Worm (Caenorhabditis elegans): ENCODE results near the gene str-172.

str-172 gene

DNA sequence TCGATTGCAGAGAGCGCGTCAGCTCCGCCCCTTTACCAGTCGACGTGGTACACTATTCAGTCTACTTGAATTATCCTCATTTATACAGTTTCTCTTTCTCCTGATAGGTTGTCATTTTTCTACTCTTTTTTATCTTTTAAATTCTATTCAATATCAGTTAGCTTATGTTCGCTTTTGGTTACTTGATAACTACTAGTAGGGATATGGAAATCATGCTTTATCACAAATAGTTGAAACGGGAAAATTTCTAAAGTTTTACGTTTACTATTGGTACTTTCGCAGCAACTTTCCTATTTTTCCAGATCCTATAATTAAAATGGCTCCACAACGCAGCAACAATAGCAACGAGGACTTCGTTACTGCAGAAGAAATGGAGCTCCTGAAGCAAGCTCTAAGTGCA, 22.1 kb upstream of the str-172 start, which contains the start of gene sgnh-1:
TSS of gene sgnh-1 (plus strand) at position 301 of the 400 bp plus-strand sequence.
- TF ChIP-seq lin-32 (GFP tag; optimal IDR thresholded peaks at IDR 0.05) (no peak), ztf-11 (tag; optimal IDR thresholded peaks at IDR 0.05) (no peak), snpc-4 (tag; optimal IDR thresholded peaks at IDR 0.05) (no peak), ceh-39 (tag; optimal IDR thresholded peaks at IDR 0.05) (no peak), nhr-76 (tag; optimal IDR thresholded peaks at IDR 0.05) (no peak), ces-1 (GFP tag; optimal IDR thresholded peaks at IDR 0.05) (no peak), unc-39 (tag; optimal IDR thresholded peaks at IDR 0.05) (no peak)

DNA sequence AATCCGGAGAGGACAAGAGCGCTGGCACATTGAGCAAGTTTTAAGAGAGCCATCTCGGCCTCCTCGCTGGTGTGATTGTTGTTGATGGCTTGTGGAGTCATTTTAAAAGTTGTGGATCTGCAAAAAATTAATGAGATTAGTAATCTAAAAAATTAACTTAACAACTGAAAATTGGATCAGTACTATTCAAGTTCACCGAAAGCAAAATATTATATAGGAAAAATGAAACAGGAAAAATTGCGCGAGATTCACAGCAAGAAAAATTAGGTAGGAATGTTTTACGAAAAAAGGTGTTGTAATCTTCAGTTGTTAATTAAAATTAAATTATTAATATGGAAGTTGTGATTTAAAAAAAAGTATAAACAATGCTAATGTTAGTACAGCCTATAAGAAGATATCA, 19.7 kb upstream of the str-172 start, which contains the start of gene T08B6.1:
TSS of gene T08B6.1 (minus strand) at position 101 of the 400 bp plus-strand sequence.
- no peak for TF ChIP-seq ceh-43 (GFP tag; optimal IDR thresholded peaks at IDR 0.05)
- TF ChIP-seq lin-32 (GFP tag; optimal IDR thresholded peaks at IDR 0.05), result no peak

DNA sequence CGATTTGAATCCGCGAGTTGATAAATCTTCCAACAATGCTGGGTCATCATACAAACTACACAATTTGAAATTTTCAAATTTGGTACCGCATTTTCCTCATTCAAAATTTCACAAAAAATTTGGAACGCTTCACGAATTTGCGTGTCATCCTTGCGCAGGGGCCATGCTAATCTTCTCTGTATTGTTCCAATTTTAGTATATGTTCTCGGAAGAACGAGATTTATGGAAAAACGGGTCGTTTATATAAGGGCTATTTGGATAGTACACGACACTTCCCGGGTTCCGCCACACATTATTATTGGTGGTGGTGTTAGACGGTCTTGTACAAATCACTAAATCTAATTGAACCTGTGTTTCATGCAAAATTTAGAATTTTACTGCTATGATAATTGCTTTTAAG, 17.9 kb upstream of the str-172 start:
- TF ChIP-seq pha-4 (tag; optimal IDR thresholded peaks at IDR 0.05), result no peak
- no peak for TF ChIP-seq nhr-237 (tag; optimal IDR thresholded peaks at IDR 0.05)
- TF ChIP-seq unc-39 (tag; optimal IDR thresholded peaks at IDR 0.05), result no peak

DNA sequence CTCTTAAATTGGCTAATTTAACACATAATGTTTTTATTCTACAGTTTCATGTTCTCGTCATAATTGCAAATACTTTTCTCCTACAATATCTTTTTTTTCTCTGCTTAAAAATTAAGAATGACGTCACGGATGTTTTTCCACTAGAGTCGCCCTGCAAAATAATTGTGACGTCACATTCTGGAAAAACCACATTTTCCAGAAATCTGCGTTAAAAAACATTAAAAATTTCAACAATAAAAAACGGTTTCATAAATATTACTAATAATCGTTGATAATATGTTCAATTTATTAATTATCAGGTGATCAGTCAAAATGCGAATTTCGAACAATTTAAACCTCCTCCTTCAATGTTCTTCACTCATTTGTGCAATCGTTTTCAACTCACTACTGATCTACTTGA, 16.5 kb upstream of the str-172 start, which contains the start of gene str-166:
TSS of gene str-166 (plus strand) at position 301 of the 400 bp plus-strand sequence.
- TF ChIP-seq zip-8 (tag; optimal IDR thresholded peaks at IDR 0.05) (peak; percentile 75), bed-3 (GFP tag; optimal IDR thresholded peaks at IDR 0.05) (no peak), nhr-28 (tag; optimal IDR thresholded peaks at IDR 0.05) (no peak)

DNA sequence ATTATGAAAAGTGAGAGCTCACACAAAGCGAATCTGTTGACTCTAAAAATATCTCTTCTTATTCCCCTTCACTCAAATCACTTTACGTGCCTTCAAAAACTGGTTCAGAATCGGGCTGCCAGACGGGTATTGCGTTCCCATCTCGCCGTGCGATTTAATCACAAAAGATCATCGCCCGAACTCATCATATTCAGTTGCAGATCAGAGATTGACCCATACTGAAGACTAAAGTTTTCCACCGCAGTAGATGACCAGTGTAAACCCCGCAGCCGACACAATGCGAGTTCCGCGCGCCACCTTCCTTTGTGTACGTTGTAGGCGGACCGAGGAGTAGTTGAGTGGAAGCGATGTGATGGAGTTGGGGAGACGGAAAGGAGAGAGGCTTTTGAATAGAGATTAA, 13.1 kb upstream of the str-172 start:
- TF ChIP-seq ces-1 (GFP tag; optimal IDR thresholded peaks at IDR 0.05), result peak; percentile 34
- TF ChIP-seq elt-3 (tag; optimal IDR thresholded peaks at IDR 0.05), result no peak
- TF ChIP-seq hlh-1 (tag; optimal IDR thresholded peaks at IDR 0.05), result peak; percentile 43

DNA sequence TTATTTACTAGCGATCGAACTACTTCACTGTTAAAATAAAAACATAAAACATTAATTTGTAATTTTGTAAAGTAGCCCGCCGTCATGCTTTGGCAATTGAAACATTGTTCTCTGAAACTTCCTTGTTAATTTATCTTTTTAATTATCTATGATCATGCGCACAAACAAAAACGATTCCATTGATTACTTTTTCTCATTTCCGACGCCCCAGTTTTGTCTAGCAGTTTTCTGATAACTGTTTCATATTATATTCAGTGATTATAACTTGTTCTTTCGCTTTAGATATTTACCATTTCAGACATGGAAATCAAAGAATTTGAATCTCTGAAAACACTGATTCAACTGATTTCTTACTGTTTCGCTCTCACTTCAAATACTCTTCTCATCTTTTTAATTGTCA, 9.6 kb upstream of the str-172 start, which contains the start of gene str-170:
TSS of gene str-170 (plus strand) at position 301 of the 400 bp plus-strand sequence.
- TF ChIP-seq hlh-1 (tag; optimal IDR thresholded peaks at IDR 0.05) (no peak), unc-62 (GFP tag; optimal IDR thresholded peaks at IDR 0.05) (no peak), lsy-2 (tag; optimal IDR thresholded peaks at IDR 0.05) (no peak), nhr-237 (tag; optimal IDR thresholded peaks at IDR 0.05) (no peak), bed-3 (GFP tag; optimal IDR thresholded peaks at IDR 0.05) (no peak), unc-39 (tag; optimal IDR thresholded peaks at IDR 0.05) (no peak), unc-120 (tag; optimal IDR thresholded peaks at IDR 0.05; ENCODE audit: poor library complexity, severe bottlenecking) (no peak)

DNA sequence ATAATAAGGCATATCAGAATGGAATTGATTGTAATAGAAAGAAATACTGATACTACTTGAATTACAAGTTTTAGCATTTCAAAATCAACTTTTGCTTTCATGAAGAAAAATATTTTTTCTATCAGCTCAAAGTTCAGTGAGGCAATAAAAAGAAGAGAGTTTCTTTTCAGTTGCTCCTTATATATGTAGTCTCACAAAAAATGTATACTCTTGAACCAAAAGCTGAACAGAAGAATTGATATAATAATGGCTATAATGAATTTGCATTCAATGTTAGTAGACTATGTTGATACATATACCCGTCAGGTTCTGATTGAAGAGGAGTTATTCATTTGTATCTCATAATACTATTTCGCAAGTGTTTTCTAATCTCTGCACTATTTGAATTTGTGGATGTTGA, 7.1 kb upstream of the str-172 start, which contains the start of gene str-174:
TSS of gene str-174 (minus strand) at position 101 of the 400 bp plus-strand sequence.
- TF ChIP-seq snpc-4 (tag; optimal IDR thresholded peaks at IDR 0.05) (no peak), blmp-1 (tag; optimal IDR thresholded peaks at IDR 0.05) (no peak), nhr-12 (tag; optimal IDR thresholded peaks at IDR 0.05) (no peak), tbx-8 (GFP tag; optimal IDR thresholded peaks at IDR 0.05) (no peak), ceh-83 (GFP tag; optimal IDR thresholded peaks at IDR 0.05) (no peak), elt-1 (tag; optimal IDR thresholded peaks at IDR 0.05; ENCODE audit: borderline replicate concordance, insufficient read depth) (no peak), nhr-2 (tag; optimal IDR thresholded peaks at IDR 0.05) (no peak), unc-120 (tag; optimal IDR thresholded peaks at IDR 0.05; ENCODE audit: poor library complexity, severe bottlenecking) (no peak), ceh-39 (tag; optimal IDR thresholded peaks at IDR 0.05) (no peak), ces-1 (GFP tag; optimal IDR thresholded peaks at IDR 0.05) (no peak), nhr-76 (tag; optimal IDR thresholded peaks at IDR 0.05) (no peak), sptf-1 (tag; optimal IDR thresholded peaks at IDR 0.05) (no peak), zip-8 (tag; optimal IDR thresholded peaks at IDR 0.05) (no peak), ztf-11 (tag; optimal IDR thresholded peaks at IDR 0.05) (no peak), lin-32 (GFP tag; optimal IDR thresholded peaks at IDR 0.05) (no peak), nhr-28 (tag; optimal IDR thresholded peaks at IDR 0.05) (no peak), mab-5 (tag; optimal IDR thresholded peaks at IDR 0.05) (no peak), bed-3 (GFP tag; optimal IDR thresholded peaks at IDR 0.05) (no peak)

DNA sequence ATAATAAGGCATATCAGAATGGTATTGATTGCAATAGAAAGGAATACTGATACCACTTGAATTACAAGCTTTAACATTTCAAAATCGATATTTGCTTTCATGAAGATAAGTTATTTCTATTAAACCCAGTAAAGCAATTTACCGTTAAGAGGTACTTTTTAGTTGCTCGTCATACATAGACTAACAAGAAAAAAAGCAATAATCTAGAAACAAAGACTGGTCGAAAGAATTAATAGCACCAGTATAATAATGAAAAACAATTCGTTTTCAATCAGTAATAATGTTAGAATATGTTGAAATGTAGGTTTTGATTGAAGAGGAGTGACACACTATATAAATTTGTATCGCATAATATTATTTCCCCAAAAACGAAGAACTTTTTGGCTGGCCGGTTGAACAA, 3.0 kb upstream of the str-172 start, which contains the start of gene str-175:
TSS of gene str-175 (minus strand) at position 101 of the 400 bp plus-strand sequence.
- TF ChIP-seq bed-3 (GFP tag; optimal IDR thresholded peaks at IDR 0.05), result no peak
- TF ChIP-seq lsy-2 (tag; optimal IDR thresholded peaks at IDR 0.05), result no peak
- no peak for TF ChIP-seq mep-1 (tag; optimal IDR thresholded peaks at IDR 0.05)
- no peak for TF ChIP-seq drap-1 (GFP tag; optimal IDR thresholded peaks at IDR 0.05)
- TF ChIP-seq ceh-83 (GFP tag; optimal IDR thresholded peaks at IDR 0.05), result no peak
- no peak for TF ChIP-seq tbx-8 (GFP tag; optimal IDR thresholded peaks at IDR 0.05)
- no peak for TF ChIP-seq cnd-1 (tag; optimal IDR thresholded peaks at IDR 0.05)
